Fruit fly (Drosophila melanogaster): ENCODE measurements around the gene CG11696.

DNA sequence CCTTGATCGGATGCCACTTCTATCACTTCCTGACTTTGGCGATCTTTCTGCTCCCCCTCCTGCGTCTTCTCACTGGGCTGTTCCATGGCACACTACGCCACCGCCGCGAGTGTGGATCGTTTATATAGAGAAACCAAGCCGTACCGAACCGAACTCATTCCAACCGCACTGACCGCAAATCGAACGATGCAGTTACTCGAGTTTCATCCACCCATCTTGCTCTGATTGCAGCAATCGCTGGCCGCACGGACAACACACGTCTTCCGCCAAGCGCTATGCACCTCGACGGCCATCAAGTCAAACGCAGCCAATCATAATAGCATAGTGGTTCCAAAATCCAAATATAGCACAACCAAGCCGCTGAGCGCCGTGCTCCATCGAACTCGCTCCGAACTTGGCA, 10.5 kb downstream of the CG11696 start, which contains the start of gene pkm:
- TF ChIP-seq br (optimal IDR thresholded peaks at IDR 0.05) (no peak), ara (GFP tag; IDR thresholded peaks at IDR 0.05) (no peak), CG30020 (tag; optimal IDR thresholded peaks at IDR 0.05) (no peak), fd64A (GFP tag; optimal IDR thresholded peaks at IDR 0.05) (no peak), D19A (tag; optimal IDR thresholded peaks at IDR 0.05) (no peak), ap (GFP tag; IDR thresholded peaks at IDR 0.05) (no peak), CG13775 (GFP tag; optimal IDR thresholded peaks at IDR 0.05) (no peak), Blimp-1 (GFP tag; optimal IDR thresholded peaks at IDR 0.05) (no peak), CG4404 (GFP tag; IDR thresholded peaks at IDR 0.05) (no peak), Sin3A (optimal IDR thresholded peaks at IDR 0.05) (no peak), CG7963 (GFP tag; IDR thresholded peaks at IDR 0.05; ENCODE audit: partially characterized antibody) (no peak), Nf-YB (GFP tag; optimal IDR thresholded peaks at IDR 0.05) (no peak)

All from whole organism, embryonic.